Fruit fly (Drosophila melanogaster) whole organism, embryonic: ENCODE data around the gene Lsp2.

Experiments
- CG11560 ChIP-seq: fragments of 200-800 bp; sonication (Bioruptor generic); IDR thresholded peaks from 3 replicates; pipeline ENCODE4 v1.3.6; 2022; ENCODE audit warnings: missing biosample characterization, missing genetic modification characterization
- CG11695 ChIP-seq: fragments of 200-800 bp; sonication (Bioruptor generic); IDR thresholded peaks from 3 replicates; pipeline ENCODE4 v1.3.6; 2022; ENCODE audit warnings: missing biosample characterization, missing genetic modification characterization
- CG1233 ChIP-seq: fragments of 200-800 bp; sonication (Bioruptor generic); optimal IDR thresholded peaks from 4 replicates; lab custom pipeline; 2018; ENCODE audit warnings: missing biosample characterization, mild to moderate bottlenecking, missing genetic modification characterization
- CG14860 ChIP-seq: fragments of 200-800 bp; sonication (Bioruptor generic); IDR thresholded peaks from 3 replicates; pipeline ENCODE4 v1.3.6; 2022; ENCODE audit warnings: missing biosample characterization, missing genetic modification characterization; ENCODE audit not compliant: partially characterized antibody
- CG15514 ChIP-seq: fragments of 200-800 bp; sonication (Bioruptor generic); optimal IDR thresholded peaks from 3 replicates; lab custom pipeline; 2017; ENCODE audit warnings: missing biosample characterization, missing genetic modification characterization, mild to moderate bottlenecking, moderate library complexity, missing genetic modification reagents
- CG16779 ChIP-seq: fragments of 200-800 bp; sonication (Bioruptor generic); IDR thresholded peaks from 2 replicates; pipeline ENCODE4 v1.3.6; 2022; ENCODE audit warnings: missing biosample characterization, missing genetic modification characterization
- CG18262 ChIP-seq: fragments of 200-800 bp; optimal IDR thresholded peaks from 3 replicates; lab custom pipeline; 2019; ENCODE audit warnings: missing biosample characterization, mild to moderate bottlenecking, missing genetic modification characterization, moderate library complexity
- CG2199 ChIP-seq: fragments of 200-800 bp; sonication (Bioruptor generic); IDR thresholded peaks from 3 replicates; pipeline ENCODE4 v1.3.6; 2022; ENCODE audit warnings: missing biosample characterization, missing genetic modification characterization
- CG2202 ChIP-seq: fragments of 200-800 bp; sonication (Bioruptor generic); optimal IDR thresholded peaks from 2 replicates; lab custom pipeline; 2018; ENCODE audit warnings: missing biosample characterization, mild to moderate bottlenecking, missing genetic modification characterization
- CG2889 ChIP-seq: fragments of 200-800 bp; sonication (Bioruptor generic); IDR thresholded peaks from 3 replicates; pipeline ENCODE4 v1.3.6; 2022; ENCODE audit warnings: missing biosample characterization, missing genetic modification characterization
- CG4404 ChIP-seq: fragments of 200-800 bp; sonication (Bioruptor generic); IDR thresholded peaks from 2 replicates; pipeline ENCODE4 v1.3.6; 2022; ENCODE audit warnings: missing biosample characterization, missing genetic modification characterization
- CG4854 ChIP-seq: fragments of 200-800 bp; sonication (Bioruptor generic); optimal IDR thresholded peaks from 2 replicates; lab custom pipeline; 2016; ENCODE audit warnings: missing biosample characterization, missing genetic modification characterization, inconsistent platforms
- CG6683 ChIP-seq: fragments of 200-800 bp; sonication (Bioruptor generic); optimal IDR thresholded peaks from 2 replicates; lab custom pipeline; 2017; ENCODE audit warnings: missing biosample characterization, mild to moderate bottlenecking, missing genetic modification characterization, missing genetic modification reagents
- CG7271 ChIP-seq: fragments of 200-800 bp; sonication (Bioruptor generic); optimal IDR thresholded peaks from 2 replicates; lab custom pipeline; 2018; ENCODE audit warnings: missing biosample characterization, mild to moderate bottlenecking, missing genetic modification characterization, moderate library complexity
- CG7372 ChIP-seq: fragments of 200-800 bp; sonication (Bioruptor generic); IDR thresholded peaks from 2 replicates; pipeline ENCODE4 v1.3.6; 2022; ENCODE audit warnings: missing biosample characterization, missing genetic modification characterization
- CG8359 ChIP-seq: fragments of 200-800 bp; sonication (Bioruptor generic); optimal IDR thresholded peaks from 2 replicates; lab custom pipeline; 2017; ENCODE audit warnings: missing biosample characterization, mild to moderate bottlenecking, missing genetic modification characterization, borderline replicate concordance
- Chrac-16 ChIP-seq: fragments of 200-800 bp; sonication (Bioruptor generic); optimal IDR thresholded peaks from 3 replicates; lab custom pipeline; 2016; ENCODE audit warnings: missing biosample characterization, missing genetic modification characterization
- Dip3 ChIP-seq: fragments of 200-800 bp; sonication (Bioruptor generic); optimal IDR thresholded peaks from 3 replicates; lab custom pipeline; 2016; ENCODE audit warnings: missing biosample characterization, missing genetic modification characterization
- Dref ChIP-seq: fragments of 200-800 bp; sonication (Bioruptor generic); IDR thresholded peaks from 2 replicates; pipeline ENCODE4 v1.3.6; 2022; ENCODE audit warnings: missing biosample characterization, missing genetic modification characterization
- Jarid2 ChIP-seq: fragments of 200-800 bp; sonication (Bioruptor generic); optimal IDR thresholded peaks from 3 replicates; lab custom pipeline; 2017; ENCODE audit warnings: mild to moderate bottlenecking, missing biosample characterization, missing genetic modification reagents, missing genetic modification characterization
- MESR4 ChIP-seq: fragments of 200-800 bp; sonication (Bioruptor generic); optimal IDR thresholded peaks from 2 replicates; lab custom pipeline; 2018; ENCODE audit warnings: missing biosample characterization, mild to moderate bottlenecking, missing genetic modification characterization, moderate library complexity
- MTF-1 ChIP-seq: fragments of 200-800 bp; sonication (Bioruptor generic); optimal IDR thresholded peaks from 2 replicates; lab custom pipeline; 2018; ENCODE audit warnings: missing biosample characterization, mild to moderate bottlenecking, missing genetic modification characterization, borderline replicate concordance
- Nf-YB ChIP-seq: fragments of 200-800 bp; sonication (Bioruptor generic); optimal IDR thresholded peaks from 3 replicates; lab custom pipeline; 2019; ENCODE audit warnings: missing biosample characterization, mild to moderate bottlenecking, missing genetic modification characterization, moderate library complexity
- Opbp ChIP-seq: fragments of 200-800 bp; sonication (Bioruptor generic); IDR thresholded peaks from 3 replicates; pipeline ENCODE4 v1.3.6; 2022; ENCODE audit warnings: missing biosample characterization, missing genetic modification characterization; ENCODE audit not compliant: partially characterized antibody
- Rx ChIP-seq: fragments of 200-800 bp; sonication (Bioruptor generic); IDR thresholded peaks from 2 replicates; pipeline ENCODE4 v1.3.6; 2022; ENCODE audit warnings: missing biosample characterization, missing genetic modification characterization
- Scr ChIP-seq: fragments of 200-800 bp; sonication (Bioruptor generic); IDR thresholded peaks from 2 replicates; pipeline ENCODE4 v1.3.6; 2022; ENCODE audit warnings: missing biosample characterization, missing genetic modification characterization; ENCODE audit not compliant: partially characterized antibody
- Taf1 ChIP-seq: fragments of 200-800 bp; sonication (Bioruptor generic); IDR thresholded peaks from 2 replicates; pipeline ENCODE4 v1.3.6; 2022; ENCODE audit warnings: missing biosample characterization, missing genetic modification characterization
- Vsx1 ChIP-seq: fragments of 200-800 bp; sonication (Bioruptor generic); optimal IDR thresholded peaks from 2 replicates; lab custom pipeline; 2017; ENCODE audit warnings: missing biosample characterization, mild to moderate bottlenecking, missing genetic modification characterization, missing genetic modification reagents
- YL-1 ChIP-seq: fragments of 200-800 bp; sonication (Bioruptor generic); optimal IDR thresholded peaks from 3 replicates; lab custom pipeline; 2017; ENCODE audit warnings: missing biosample characterization, mild to moderate bottlenecking, missing genetic modification characterization
- aop ChIP-seq: fragments of 200-800 bp; sonication (Bioruptor generic); IDR thresholded peaks from 2 replicates; pipeline ENCODE4 v1.3.6; 2022; ENCODE audit warnings: missing biosample characterization, missing genetic modification characterization
- ash1 ChIP-seq: fragments of 200-800 bp; sonication (Bioruptor generic); optimal IDR thresholded peaks from 2 replicates; lab custom pipeline; 2018; ENCODE audit warnings: missing biosample characterization, mild to moderate bottlenecking, missing genetic modification characterization
- disco-r ChIP-seq: fragments of 200-800 bp; sonication (Bioruptor generic); optimal IDR thresholded peaks from 2 replicates; lab custom pipeline; 2016; ENCODE audit warnings: missing biosample characterization, missing genetic modification characterization
- ems ChIP-seq: fragments of 200-800 bp; sonication (Bioruptor generic); optimal IDR thresholded peaks from 3 replicates; lab custom pipeline; 2016; ENCODE audit warnings: missing biosample characterization, missing genetic modification characterization
- eve ChIP-seq, 2 experiments: fragments of >200 bp; optimal IDR thresholded peaks; 2 replicates each; lab custom pipeline; 2017; ENCODE audit warnings: missing biosample characterization in 2 of 2, missing genetic modification characterization in 2 of 2
- gro ChIP-seq: fragments of 200-800 bp; sonication (Bioruptor generic); optimal IDR thresholded peaks from 2 replicates; lab custom pipeline; 2016; ENCODE audit warnings: missing biosample characterization, missing genetic modification characterization
- ham ChIP-seq: fragments of 200-800 bp; sonication (Bioruptor generic); IDR thresholded peaks from 2 replicates; pipeline ENCODE4 v1.3.6; 2022; ENCODE audit warnings: missing biosample characterization, missing genetic modification characterization
- nerfin-2 ChIP-seq: fragments of 200-800 bp; sonication (Bioruptor generic); IDR thresholded peaks from 2 replicates; pipeline ENCODE4 v1.3.6; 2022; ENCODE audit warnings: missing biosample characterization, missing genetic modification characterization; ENCODE audit not compliant: partially characterized antibody
- odd ChIP-seq: fragments of 200-800 bp; sonication (Bioruptor generic); optimal IDR thresholded peaks from 2 replicates; lab custom pipeline; 2017; ENCODE audit warnings: missing biosample characterization, mild to moderate bottlenecking, missing genetic modification characterization
- pnt ChIP-seq: fragments of 200-800 bp; sonication (Bioruptor generic); optimal IDR thresholded peaks from 3 replicates; lab custom pipeline; 2016; ENCODE audit warnings: missing biosample characterization, missing genetic modification characterization
- rib ChIP-seq: fragments of 200-800 bp; sonication (Bioruptor generic); IDR thresholded peaks from 2 replicates; pipeline ENCODE4 v1.3.6; 2022; ENCODE audit warnings: missing biosample characterization, missing genetic modification characterization
- slbo ChIP-seq: fragments of 200-800 bp; sonication (Bioruptor generic); IDR thresholded peaks from 2 replicates; pipeline ENCODE4 v1.3.6; 2022; ENCODE audit warnings: missing biosample characterization, missing genetic modification characterization
- so ChIP-seq: fragments of 200-800 bp; sonication (Bioruptor generic); IDR thresholded peaks from 3 replicates; pipeline ENCODE4 v1.3.6; 2022; ENCODE audit warnings: missing biosample characterization, missing genetic modification characterization
- sob ChIP-seq: fragments of 200-800 bp; sonication (Bioruptor generic); IDR thresholded peaks from 2 replicates; pipeline ENCODE4 v1.3.6; 2022; ENCODE audit warnings: missing biosample characterization, missing genetic modification characterization
- ssp ChIP-seq: fragments of 200-800 bp; sonication (Bioruptor generic); IDR thresholded peaks from 2 replicates; pipeline ENCODE4 v1.3.6; 2022; ENCODE audit warnings: missing biosample characterization, missing genetic modification characterization
- stc ChIP-seq: fragments of 200-800 bp; sonication (Bioruptor generic); IDR thresholded peaks from 2 replicates; pipeline ENCODE4 v1.3.6; 2022; ENCODE audit warnings: missing biosample characterization, missing genetic modification characterization
- twi ChIP-seq: fragments of 200-800 bp; optimal IDR thresholded peaks from 2 replicates; lab custom pipeline; 2019; ENCODE audit warnings: missing biosample characterization, mild to moderate bottlenecking, missing genetic modification characterization, moderate library complexity
- zen2 ChIP-seq: fragments of 200-800 bp; sonication (Bioruptor generic); IDR thresholded peaks from 3 replicates; pipeline ENCODE4 v1.3.6; 2022; ENCODE audit warnings: missing biosample characterization, missing genetic modification characterization; ENCODE audit not compliant: partially characterized antibody
- zf30C ChIP-seq: fragments of 200-800 bp; sonication (Bioruptor generic); optimal IDR thresholded peaks from 3 replicates; lab custom pipeline; 2018; ENCODE audit warnings: missing biosample characterization, mild to moderate bottlenecking, missing genetic modification characterization

The Lsp2 gene

DNA sequence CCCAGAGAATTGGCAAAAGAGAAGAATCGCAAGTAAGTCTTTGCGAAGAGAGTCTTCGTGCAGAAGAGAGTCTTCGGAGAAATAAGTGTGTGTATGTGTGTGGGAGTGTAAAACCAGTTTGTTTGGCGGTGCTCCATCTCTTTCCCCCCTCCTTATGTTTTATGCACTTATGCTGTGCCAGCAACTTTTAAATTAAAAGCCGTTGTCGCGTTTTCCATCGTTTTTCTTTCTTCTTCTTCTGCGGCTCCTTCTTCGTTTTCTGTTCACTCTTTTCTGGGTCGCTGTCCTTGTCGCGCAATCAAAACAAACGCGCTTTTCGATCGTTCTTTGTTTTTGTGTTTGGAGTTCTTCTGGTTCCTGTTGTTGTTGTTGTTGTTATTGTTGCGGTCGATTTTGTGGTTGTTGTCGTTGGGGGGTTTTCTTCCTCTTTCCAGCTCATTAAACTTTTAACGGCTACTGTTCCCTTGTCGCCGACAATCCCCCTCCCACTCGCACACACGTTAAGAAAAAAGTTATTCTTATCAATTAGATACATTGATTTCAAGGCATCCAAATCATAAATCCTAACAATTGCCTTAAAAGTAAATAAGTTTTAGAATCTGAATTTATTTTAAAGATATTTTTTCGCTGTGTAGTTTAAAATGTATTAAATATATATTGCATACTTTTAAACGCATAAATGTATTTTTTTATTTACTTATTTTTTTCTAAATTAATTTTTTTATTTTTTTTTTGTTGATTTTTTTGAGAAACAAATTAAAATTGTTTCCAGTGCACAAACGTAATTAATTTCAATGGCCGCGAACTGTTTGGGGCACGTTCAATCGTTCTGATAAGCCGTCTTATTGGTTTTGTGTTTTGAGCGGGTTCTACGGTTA is 17.9 kb upstream of the Lsp2 start (continued):
- TF ChIP-seq Scr (GFP tag; lab: Robert Waterston, UW) (no peak), CG11695 (peak; percentile 87), CG7271 (tag; lab: Kevin White, UChicago) (peak; percentile 84), CG16779 (GFP tag; lab: Robert Waterston, UW) (no peak), MTF-1 (GFP tag; lab: Kevin White, UChicago) (peak; percentile 27), slbo (GFP tag; lab: Robert Waterston, UW) (peak; percentile 74), pnt (GFP tag; lab: Kevin White, UChicago) (no peak), ash1 (no peak), zen2 (GFP tag; lab: Robert Waterston, UW) (no peak), gro (no peak), CG14860 (no peak), CG8359 (GFP tag; lab: Kevin White, UChicago) (peak; percentile 66), Nf-YB (GFP tag; lab: Kevin White, UChicago) (peak; percentile 82), sob (peak; percentile 52), Jarid2 (GFP tag; lab: Kevin White, UChicago) (peak; percentile 9), disco-r (GFP tag; lab: Kevin White, UChicago) (no peak), MESR4 (GFP tag; lab: Kevin White, UChicago) (no peak), so (peak; percentile 62; the same call in 1 of the 3 replicates), YL-1 (GFP tag; lab: Kevin White, UChicago) (no peak), CG1233 (GFP tag; lab: Kevin White, UChicago) (peak; percentile 86), zf30C (peak; percentile 71), Dip3 (no peak), CG2202 (peak; percentile 89), Vsx1 (GFP tag; lab: Kevin White, UChicago) (peak; percentile 69), ham (no peak), rib (GFP tag; lab: Robert Waterston, UW) (no peak), odd (GFP tag; lab: Kevin White, UChicago) (peak; percentile 81), eve (GFP tag; optimal IDR thresholded peaks at IDR 0.05; lab: Kevin White, UChicago) (no peak), CG4404 (GFP tag; lab: Robert Waterston, UW) (no peak; the same call in 1 of the 2 replicates), CG2889 (peak; percentile 51; the same call in 1 of the 3 replicates), Dref (no peak), CG11560 (tag; lab: Robert Waterston, UW) (no peak; the same call in 2 of the 3 replicates), ssp (GFP tag; lab: Robert Waterston, UW) (peak; percentile 88; the same call in 1 of the 2 replicates), CG7372 (peak; percentile 49; the same call in 1 of the 2 replicates), stc (GFP tag; lab: Robert Waterston, UW) (peak; percentile 70), CG15514 (peak; percentile 26), Rx (GFP tag; lab: Robert Waterston, UW) (no peak), Chrac-16 (GFP tag; lab: Kevin White, UChicago) (peak; percentile 78), CG4854 (GFP tag; lab: Kevin White, UChicago) (no peak), aop (GFP tag; lab: Robert Waterston, UW) (no peak), ems (GFP tag; lab: Kevin White, UChicago) (peak; percentile 59), CG2199 (GFP tag; lab: Robert Waterston, UW) (peak; percentile 74; the same call in 1 of the 3 replicates), CG18262 (tag; lab: Kevin White, UChicago) (peak; percentile 98), CG6683 (GFP tag; lab: Kevin White, UChicago) (peak; percentile 71), Taf1 (GFP tag; lab: Robert Waterston, UW) (no peak), Opbp (no peak), nerfin-2 (GFP tag; lab: Robert Waterston, UW) (no peak), twi (peak; percentile 88)
